Fruit fly (Drosophila melanogaster): Measurements from ENCODE around the gene CG6179.
A peak's percentile ranks its signal among the peaks of the same experiment; 100 is the strongest.

The CG6179 gene

DNA sequence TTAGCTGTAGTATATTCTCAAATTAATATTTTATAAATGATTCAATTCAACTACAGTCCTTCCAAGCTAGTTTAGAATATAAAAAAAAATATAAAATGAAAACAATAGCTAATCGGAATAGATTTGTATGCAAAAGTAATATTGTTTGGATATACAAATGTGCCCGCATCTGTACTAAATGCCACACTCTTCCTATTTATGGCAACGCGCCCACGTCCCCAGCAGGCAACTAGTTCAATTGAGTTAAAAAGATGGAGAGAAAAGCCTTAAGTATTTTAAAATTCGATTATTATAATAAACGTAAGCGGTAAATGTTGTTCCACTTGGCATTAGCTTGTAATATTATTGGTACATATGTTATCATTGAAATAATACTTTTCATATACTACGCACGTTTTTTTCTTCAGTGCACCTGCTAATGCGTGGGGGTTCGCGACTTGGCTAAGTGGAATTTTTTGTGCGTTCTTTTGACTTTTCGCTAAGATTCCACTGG is 25.7 kb downstream of the CG6179 start (continued):
- TF ChIP-seq CG3032 (tag; optimal IDR thresholded peaks at IDR 0.05) (peak; percentile 22), eg (GFP tag; IDR thresholded peaks at IDR 0.05) (peak; percentile 66), fd59A (GFP tag; optimal IDR thresholded peaks at IDR 0.05) (peak; percentile 15), CG10631 (GFP tag; optimal IDR thresholded peaks at IDR 0.05) (peak; percentile 31), Lpt (GFP tag; optimal IDR thresholded peaks at IDR 0.05) (peak; percentile 64), CG6808 (GFP tag; optimal IDR thresholded peaks at IDR 0.05) (no peak), ss (GFP tag; optimal IDR thresholded peaks at IDR 0.05) (no peak), CG11902 (GFP tag; optimal IDR thresholded peaks at IDR 0.05) (no peak), CG11762 (GFP tag; optimal IDR thresholded peaks at IDR 0.05; ENCODE audit: insufficient read depth) (peak; percentile 25), topi (GFP tag; optimal IDR thresholded peaks at IDR 0.05) (peak; percentile 2), Sox14 (GFP tag; optimal IDR thresholded peaks at IDR 0.05) (peak; percentile 36), Hr4 (GFP tag; optimal IDR thresholded peaks at IDR 0.05) (peak; percentile 78)

DNA sequence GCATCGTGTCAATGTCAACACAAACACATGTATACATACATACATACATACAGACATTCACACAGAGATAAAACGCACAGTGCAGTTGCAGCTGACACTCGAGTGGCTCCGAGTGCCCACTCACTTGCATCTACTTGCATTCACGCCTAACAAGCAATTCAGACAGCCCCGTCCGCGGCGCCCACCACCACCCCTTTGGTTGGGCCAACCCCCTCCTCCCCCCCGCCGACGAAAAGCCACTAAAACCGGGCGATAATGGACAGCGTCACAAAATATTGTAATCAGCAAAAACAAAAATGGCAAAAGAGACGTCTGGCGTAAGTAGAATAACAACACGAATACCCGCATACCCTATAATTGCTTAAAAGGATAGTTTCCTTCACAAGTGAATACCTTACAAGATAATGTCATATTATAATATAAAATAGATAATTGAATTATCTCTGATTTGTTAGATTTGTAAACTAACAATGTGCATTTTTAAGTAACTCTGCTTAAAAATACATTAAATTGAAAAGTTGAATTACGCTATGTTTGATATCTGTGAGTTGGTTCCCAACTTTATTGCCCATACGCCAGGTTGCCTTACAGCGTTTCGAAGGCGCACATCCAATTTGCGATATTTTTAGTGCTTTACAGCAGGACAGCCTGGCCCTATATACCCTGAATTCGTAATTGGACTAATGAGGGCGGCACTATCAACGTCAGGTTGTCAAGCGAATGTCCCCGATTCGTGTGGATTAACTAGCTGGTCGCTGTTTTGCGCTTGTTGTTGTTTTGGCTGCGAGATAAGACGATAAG is 26.9 kb downstream of the CG6179 start:
- peak; percentile 28 for TF ChIP-seq Eip78C (GFP tag)
- TF ChIP-seq svp (GFP tag), result peak; percentile 61
- TF ChIP-seq CG32006 (GFP tag; optimal IDR thresholded peaks at IDR 0.05), result peak; percentile 28
- TF ChIP-seq cyc (GFP tag; optimal IDR thresholded peaks at IDR 0.05), result no peak
- TF ChIP-seq Lpt (GFP tag; optimal IDR thresholded peaks at IDR 0.05), result no peak
- no peak for TF ChIP-seq Hr38 (GFP tag; optimal IDR thresholded peaks at IDR 0.05)

DNA sequence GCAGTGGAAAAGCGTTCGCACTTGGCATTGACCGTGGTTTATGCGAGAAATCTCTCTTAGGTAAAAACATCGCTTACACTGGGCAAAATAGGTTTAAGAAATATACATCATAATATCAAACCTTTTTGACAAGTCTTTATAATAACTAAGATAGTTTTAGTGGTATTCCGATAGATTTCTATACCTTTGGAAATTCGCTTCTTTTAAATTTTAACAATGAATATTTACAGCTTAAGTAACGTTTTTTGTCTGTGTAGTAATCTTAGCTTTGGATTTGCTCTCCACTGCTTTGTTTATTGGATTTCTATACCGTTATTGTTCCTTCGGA is 27.5 kb downstream of the CG6179 start:
- TF ChIP-seq Hr4 (GFP tag; optimal IDR thresholded peaks at IDR 0.05), result peak; percentile 30
- peak; percentile 17 for TF ChIP-seq CG8632 (GFP tag; optimal IDR thresholded peaks at IDR 0.05)
- TF ChIP-seq CG15336 (GFP tag; IDR thresholded peaks at IDR 0.05), result peak; percentile 63; the same call in 1 of the 2 replicates
- peak; percentile 49 for TF ChIP-seq CG32006 (GFP tag; optimal IDR thresholded peaks at IDR 0.05)
- TF ChIP-seq dac (GFP tag; optimal IDR thresholded peaks at IDR 0.05), result no peak
- TF ChIP-seq CG8119 (GFP tag; IDR thresholded peaks at IDR 0.05), result 0 out of 3 replicates have a peak, but pooled peaks have one; percentile 34
- no peak for TF ChIP-seq spab (GFP tag; optimal IDR thresholded peaks at IDR 0.05)
- peak; percentile 59 for TF ChIP-seq Eip78C (GFP tag)
- TF ChIP-seq svp (GFP tag), result peak; percentile 15
- no peak for TF ChIP-seq salr (GFP tag; optimal IDR thresholded peaks at IDR 0.05)
- TF ChIP-seq Ets21C (GFP tag; optimal IDR thresholded peaks at IDR 0.05), result no peak
- peak; percentile 20; the same call in 1 of the 2 replicates for TF ChIP-seq Gug (GFP tag; IDR thresholded peaks at IDR 0.05)
- no peak for TF ChIP-seq CG6163 (GFP tag; IDR thresholded peaks at IDR 0.05)
- peak; percentile 53; the same call in 1 of the 3 replicates for TF ChIP-seq eg (GFP tag; IDR thresholded peaks at IDR 0.05)
- peak; percentile 10 for TF ChIP-seq Ets96B (tag; optimal IDR thresholded peaks at IDR 0.05)
- no peak for TF ChIP-seq cyc (GFP tag; optimal IDR thresholded peaks at IDR 0.05)
- TF ChIP-seq Sox102F (GFP tag; optimal IDR thresholded peaks at IDR 0.05), result no peak
- no peak for TF ChIP-seq CG7368 (GFP tag; optimal IDR thresholded peaks at IDR 0.05)
- TF ChIP-seq CG6792 (GFP tag; optimal IDR thresholded peaks at IDR 0.05), result no peak
- peak; percentile 20 for TF ChIP-seq OdsH (GFP tag; optimal IDR thresholded peaks at IDR 0.05)
- no peak for TF ChIP-seq CG10631 (GFP tag; optimal IDR thresholded peaks at IDR 0.05)

DNA sequence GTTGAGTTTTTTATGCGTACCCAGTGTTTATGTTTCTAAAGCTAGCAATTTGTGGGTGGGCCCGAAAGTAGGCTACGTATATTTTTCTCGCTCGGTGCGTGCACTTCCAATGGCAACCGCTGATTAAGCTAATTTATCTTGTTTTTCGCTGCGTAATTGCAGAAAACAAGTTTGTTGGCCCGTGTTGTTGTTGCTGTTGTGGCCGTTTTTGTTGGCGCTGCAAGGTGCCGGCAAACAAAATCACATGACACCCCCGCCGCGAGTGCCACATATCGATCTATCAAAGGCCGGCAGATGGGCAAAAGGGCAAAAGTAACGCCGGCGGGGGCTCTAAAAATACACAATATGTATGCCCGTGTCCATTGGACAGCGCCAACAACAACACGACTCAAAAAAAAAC is 29.6 kb downstream of the CG6179 start:
- 0 out of 3 replicates have a peak, but pooled peaks have one; percentile 9 for TF ChIP-seq eg (GFP tag; IDR thresholded peaks at IDR 0.05)
- peak; percentile 12 for TF ChIP-seq Eip78C (GFP tag)
- no peak for TF ChIP-seq CG10669 (GFP tag; optimal IDR thresholded peaks at IDR 0.05)

DNA sequence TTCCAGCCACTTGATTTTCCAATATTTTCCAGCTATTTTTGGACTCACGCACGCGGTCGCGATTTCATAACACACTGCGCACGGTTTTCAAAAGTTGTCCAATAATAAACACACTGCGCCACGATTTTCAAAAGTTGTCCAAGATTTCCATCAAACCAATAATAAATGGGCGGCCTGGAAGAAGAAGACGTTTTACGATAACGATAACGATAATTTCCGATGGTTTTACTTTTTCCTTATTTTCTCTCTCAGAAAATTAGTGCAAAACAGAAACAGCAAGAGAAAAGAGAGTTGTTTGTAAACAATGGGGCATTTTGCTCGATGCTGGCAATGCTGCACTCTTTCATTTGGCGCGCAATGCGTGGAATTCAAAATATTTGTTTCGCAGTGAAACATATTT is 30.1 kb downstream of the CG6179 start, which contains the start of gene Nt5b:
Nt5b (minus strand) TSS at position 207 of the 400 bp plus-strand sequence.
- TF ChIP-seq CG1621 (tag; optimal IDR thresholded peaks at IDR 0.05) (no peak), fkh (GFP tag; optimal IDR thresholded peaks at IDR 0.05) (peak; percentile 64), Eip78C (GFP tag) (no peak), CG7368 (GFP tag; optimal IDR thresholded peaks at IDR 0.05) (no peak), CG32006 (GFP tag; optimal IDR thresholded peaks at IDR 0.05) (no peak), salr (GFP tag; optimal IDR thresholded peaks at IDR 0.05) (no peak)
